Worm (Caenorhabditis elegans): Measurements from ENCODE around the gene cyp-35A4.

ce11 chrV:4005219-4005618 lies 26.2 kb upstream of the cyp-35A4 start, which contains the start of gene srh-8:
- TF ChIP-seq him-1 (tag; optimal IDR thresholded peaks at IDR 0.05) (no peak), dao-5 (tag; optimal IDR thresholded peaks at IDR 0.05) (no peak)
